Worm (Caenorhabditis elegans) whole organism, early embryonic: ENCODE data around the gene R09E12.9.

ENCODE experiments used
- B0310.2 ChIP-seq: sonication (generic microtip); optimal IDR thresholded peaks from 2 replicates; lab custom pipeline; 2016; ENCODE audit warnings: mild to moderate bottlenecking, missing genetic modification characterization, missing compliant biosample characterization
- F13C5.2 ChIP-seq: sonication (generic microtip); optimal IDR thresholded peaks from 2 replicates; lab custom pipeline; 2017; ENCODE audit warnings: mild to moderate bottlenecking, missing genetic modification characterization, inconsistent platforms, missing compliant biosample characterization
- aly-1 ChIP-seq: sonication (generic microtip); optimal IDR thresholded peaks from 2 replicates; lab custom pipeline; 2016; ENCODE audit warnings: missing genetic modification characterization, missing compliant biosample characterization
- ama-1 ChIP-seq: fragments of 150-350 bp; optimal IDR thresholded peaks from 2 replicates; lab custom pipeline; 2014
- ceh-13 ChIP-seq: fragments of 200-800 bp; sonication (Bioruptor generic); optimal IDR thresholded peaks from 2 replicates; lab custom pipeline; 2018; ENCODE audit warnings: mild to moderate bottlenecking, missing genetic modification characterization, missing compliant biosample characterization
- ceh-36 ChIP-seq: sonication (generic microtip); optimal IDR thresholded peaks from 2 replicates; lab custom pipeline; 2016; ENCODE audit warnings: missing genetic modification characterization, inconsistent platforms, missing compliant biosample characterization
- ets-7 ChIP-seq: sonication (generic microtip); optimal IDR thresholded peaks from 2 replicates; lab custom pipeline; 2016; ENCODE audit warnings: missing genotype, missing genetic modification characterization, missing compliant biosample characterization
- flt-1 ChIP-seq: fragments of 200-800 bp; sonication (Bioruptor generic); IDR thresholded peaks from 2 replicates; pipeline ENCODE4 v1.3.6; 2022; ENCODE audit warnings: missing genetic modification characterization, missing compliant biosample characterization
- hmbx-1 ChIP-seq: sonication (generic microtip); optimal IDR thresholded peaks from 2 replicates; lab custom pipeline; 2016; ENCODE audit warnings: mild to moderate bottlenecking, missing genetic modification characterization, missing compliant biosample characterization
- hmg-4 ChIP-seq: fragments of 200-800 bp; sonication (Bioruptor generic); optimal IDR thresholded peaks from 2 replicates; lab custom pipeline; 2018; ENCODE audit warnings: mild to moderate bottlenecking, missing genetic modification characterization, missing compliant biosample characterization
- hnd-1 ChIP-seq: sonication (generic microtip); optimal IDR thresholded peaks from 2 replicates; lab custom pipeline; 2016; ENCODE audit warnings: missing genetic modification characterization, missing compliant biosample characterization
- pes-1 ChIP-seq: fragments of 200-800 bp; sonication (Bioruptor generic); IDR thresholded peaks from 2 replicates; pipeline ENCODE4 v1.3.6; 2022; ENCODE audit warnings: missing genetic modification reagents, missing genetic modification characterization, missing compliant biosample characterization
- scrt-1 ChIP-seq: fragments of 200-800 bp; sonication (Bioruptor generic); IDR thresholded peaks from 2 replicates; pipeline ENCODE4 v1.3.6; 2022; ENCODE audit warnings: missing genetic modification characterization, missing compliant biosample characterization
- sea-1 ChIP-seq: fragments of 200-800 bp; sonication (Bioruptor generic); conservative IDR thresholded peaks from 2 replicates; pipeline ENCODE4 v1.3.6; 2022; ENCODE audit warnings: missing genetic modification characterization, missing compliant biosample characterization
- tbx-11 ChIP-seq: fragments of 200-800 bp; sonication (Bioruptor generic); IDR thresholded peaks from 2 replicates; pipeline ENCODE4 v1.3.6; 2022; ENCODE audit warnings: missing genetic modification characterization, missing compliant biosample characterization
- tbx-37 ChIP-seq: fragments of 200-800 bp; sonication (Bioruptor generic); conservative IDR thresholded peaks from 2 replicates; pipeline ENCODE4 v1.3.6; 2022; ENCODE audit warnings: missing genetic modification reagents, missing genetic modification characterization, missing compliant biosample characterization
- tra-4 ChIP-seq: sonication (generic microtip); optimal IDR thresholded peaks from 2 replicates; lab custom pipeline; 2017; ENCODE audit warnings: missing genetic modification characterization, missing compliant biosample characterization

The R09E12.9 gene

ce11 chrV:748044-748443 lies 29.4 kb upstream of the R09E12.9 start, which contains the start of gene sri-4:
Gene sri-4 (plus strand): TSS chrV:748344.
- no peak for TF ChIP-seq ceh-36 (tag; lab: Kevin White, UChicago)
- no peak for TF ChIP-seq tbx-11 (GFP tag; lab: Robert Waterston, UW)
- TF ChIP-seq ceh-13 (GFP tag; lab: Kevin White, UChicago) = no peak
- TF ChIP-seq hmg-4 = no peak
- no peak for TF ChIP-seq aly-1 (tag; lab: Kevin White, UChicago)
- TF ChIP-seq hmbx-1 (tag; lab: Kevin White, UChicago) = no peak
- no peak for TF ChIP-seq scrt-1 (GFP tag; lab: Robert Waterston, UW)
- TF ChIP-seq ama-1 (lab: Kevin White, UChicago) = no peak
- TF ChIP-seq tra-4 = no peak
- TF ChIP-seq flt-1 (GFP tag; lab: Robert Waterston, UW) = no peak
- TF ChIP-seq B0310.2 (tag; lab: Kevin White, UChicago) = no peak
- no peak for TF ChIP-seq ets-7 (tag; lab: Kevin White, UChicago)
- TF ChIP-seq F13C5.2 = no peak
- TF ChIP-seq tbx-37 (GFP tag; lab: Robert Waterston, UW) = no peak
- TF ChIP-seq pes-1 = no peak

ce11 chrV:752679-753333 lies 24.6 kb upstream of the R09E12.9 start, which contains the start of the genes str-262 and srp-1:
Gene str-262 (minus strand): TSS chrV:752779.
Gene srp-1 (plus strand): TSS chrV:753283.
- TF ChIP-seq B0310.2 (tag; lab: Kevin White, UChicago) (no peak), tbx-37 (GFP tag; lab: Robert Waterston, UW) (no peak), tra-4 (no peak), scrt-1 (GFP tag; lab: Robert Waterston, UW) (no peak), F13C5.2 (no peak)

- TF ChIP-seq ets-7 (tag; lab: Kevin White, UChicago) (no peak), ceh-13 (GFP tag; lab: Kevin White, UChicago) (no peak), scrt-1 (GFP tag; lab: Robert Waterston, UW) (no peak), ama-1 (lab: Kevin White, UChicago) (no peak), tbx-11 (GFP tag; lab: Robert Waterston, UW) (no peak), flt-1 (GFP tag; lab: Robert Waterston, UW) (no peak), tra-4 (no peak), tbx-37 (GFP tag; lab: Robert Waterston, UW) (no peak), hmbx-1 (tag; lab: Kevin White, UChicago) (no peak), hmg-4 (no peak), sea-1 (GFP tag; lab: Robert Waterston, UW) (no peak), aly-1 (tag; lab: Kevin White, UChicago) (no peak), pes-1 (no peak), ceh-36 (tag; lab: Kevin White, UChicago) (no peak), F13C5.2 (no peak), B0310.2 (tag; lab: Kevin White, UChicago) (no peak), hnd-1 (tag; lab: Kevin White, UChicago) (no peak)
These were observed 21.2 kb upstream of the R09E12.9 start, which contains the start of gene str-20 for ce11 chrV:756169-756568. Gene str-20 (plus strand): TSS chrV:756469.

ce11 chrV:761235-761634 lies 16.2 kb upstream of the R09E12.9 start, which contains the start of gene C05E4.15:
Gene C05E4.15 (minus strand): TSS chrV:761335.
- TF ChIP-seq ets-7 (tag; lab: Kevin White, UChicago) (no peak), ceh-36 (tag; lab: Kevin White, UChicago) (no peak), B0310.2 (tag; lab: Kevin White, UChicago) (no peak), hmbx-1 (tag; lab: Kevin White, UChicago) (no peak), hmg-4 (no peak), F13C5.2 (no peak), tra-4 (no peak), tbx-11 (GFP tag; lab: Robert Waterston, UW) (no peak), scrt-1 (GFP tag; lab: Robert Waterston, UW) (no peak), aly-1 (tag; lab: Kevin White, UChicago) (no peak), flt-1 (GFP tag; lab: Robert Waterston, UW) (no peak), tbx-37 (GFP tag; lab: Robert Waterston, UW) (no peak), ama-1 (lab: Kevin White, UChicago) (no peak), sea-1 (GFP tag; lab: Robert Waterston, UW) (no peak), hnd-1 (tag; lab: Kevin White, UChicago) (no peak), ceh-13 (GFP tag; lab: Kevin White, UChicago) (no peak), pes-1 (no peak)

ce11 chrV:761882-762281 lies 15.5 kb upstream of the R09E12.9 start, which contains the start of gene C05E4.12:
Gene C05E4.12 (minus strand): TSS chrV:761982.
- TF ChIP-seq F13C5.2 (no peak), hnd-1 (tag; lab: Kevin White, UChicago) (no peak), ets-7 (tag; lab: Kevin White, UChicago) (no peak), scrt-1 (GFP tag; lab: Robert Waterston, UW) (no peak), ceh-13 (GFP tag; lab: Kevin White, UChicago) (no peak), B0310.2 (tag; lab: Kevin White, UChicago) (no peak), pes-1 (no peak), sea-1 (GFP tag; lab: Robert Waterston, UW) (no peak), tra-4 (no peak), hmbx-1 (tag; lab: Kevin White, UChicago) (no peak), tbx-37 (GFP tag; lab: Robert Waterston, UW) (no peak)

- no peak for TF ChIP-seq pes-1
- no peak for TF ChIP-seq aly-1 (tag; lab: Kevin White, UChicago)
- no peak for TF ChIP-seq tbx-11 (GFP tag; lab: Robert Waterston, UW)
- TF ChIP-seq scrt-1 (GFP tag; lab: Robert Waterston, UW) = no peak
- TF ChIP-seq flt-1 (GFP tag; lab: Robert Waterston, UW) = no peak
- TF ChIP-seq hmg-4 = no peak
- no peak for TF ChIP-seq F13C5.2
- no peak for TF ChIP-seq tbx-37 (GFP tag; lab: Robert Waterston, UW)
- TF ChIP-seq B0310.2 (tag; lab: Kevin White, UChicago) = no peak
- no peak for TF ChIP-seq ets-7 (tag; lab: Kevin White, UChicago)
- no peak for TF ChIP-seq ceh-13 (GFP tag; lab: Kevin White, UChicago)
- no peak for TF ChIP-seq hnd-1 (tag; lab: Kevin White, UChicago)
- TF ChIP-seq hmbx-1 (tag; lab: Kevin White, UChicago) = no peak
- TF ChIP-seq ama-1 (lab: Kevin White, UChicago) = no peak
- TF ChIP-seq tra-4 = no peak
- TF ChIP-seq sea-1 (GFP tag; lab: Robert Waterston, UW) = no peak
These were observed 15.1 kb upstream of the R09E12.9 start, which contains the start of gene srp-2 for ce11 chrV:762340-762739. Gene srp-2 (plus strand): TSS chrV:762640.
